Worm (Caenorhabditis elegans) whole organism, L4 larva: ENCODE measurements around the gene psme-3.

Experiments used
- daf-12 ChIP-seq: fragments of 150-350 bp; optimal IDR thresholded peaks from 2 replicates; lab custom pipeline; 2014; ENCODE audit warnings: missing biosample characterization, missing genetic modification reagents, missing genetic modification characterization
- fkh-10 ChIP-seq: fragments of 150-350 bp; optimal IDR thresholded peaks from 2 replicates; lab custom pipeline; 2014; ENCODE audit warnings: missing biosample characterization, missing genetic modification reagents, missing genetic modification characterization
- mep-1 ChIP-seq: fragments of 150-350 bp; sonication (generic microtip); optimal IDR thresholded peaks from 3 replicates; lab custom pipeline; 2014; ENCODE audit warnings: missing biosample characterization, missing genetic modification characterization
- nhr-10 ChIP-seq: fragments of 150-350 bp; optimal IDR thresholded peaks from 2 replicates; lab custom pipeline; 2014; ENCODE audit warnings: missing biosample characterization, missing genetic modification characterization
- nhr-25 ChIP-seq: sonication (generic microtip); optimal IDR thresholded peaks from 2 replicates; lab custom pipeline; 2017; ENCODE audit warnings: missing genetic modification characterization, mild to moderate bottlenecking, missing compliant biosample characterization, antibody characterized with exemption, moderate library complexity, borderline replicate concordance; ENCODE audit not compliant: insufficient read depth
- pha-4 ChIP-seq, 2 experiments: fragments of 150-350 bp in 1 of 2; fragments of 200-800 bp in 1 of 2; sonication (Bioruptor generic) in 1 of 2; IDR thresholded peaks in 1 of 2; optimal IDR thresholded peaks in 1 of 2; 2 replicates each; pipeline versions ENCODE4 v1.3.6 to Lab custom; 2014 to 2022; ENCODE audit warnings: missing genetic modification characterization in 2 of 2, missing genetic modification reagents in 2 of 2, missing biosample characterization in 1 of 2, missing compliant biosample characterization in 1 of 2
- pqm-1 ChIP-seq: sonication (generic microtip); optimal IDR thresholded peaks from 2 replicates; lab custom pipeline; 2017; ENCODE audit warnings: missing biosample characterization, missing genetic modification characterization
- skn-1 ChIP-seq: fragments of 150-350 bp; optimal IDR thresholded peaks from 2 replicates; lab custom pipeline; 2014; ENCODE audit warnings: missing biosample characterization, missing genetic modification characterization
- zag-1 ChIP-seq: fragments of 150-350 bp; optimal IDR thresholded peaks from 2 replicates; lab custom pipeline; 2014; ENCODE audit warnings: missing biosample characterization, missing genetic modification characterization

DNA sequence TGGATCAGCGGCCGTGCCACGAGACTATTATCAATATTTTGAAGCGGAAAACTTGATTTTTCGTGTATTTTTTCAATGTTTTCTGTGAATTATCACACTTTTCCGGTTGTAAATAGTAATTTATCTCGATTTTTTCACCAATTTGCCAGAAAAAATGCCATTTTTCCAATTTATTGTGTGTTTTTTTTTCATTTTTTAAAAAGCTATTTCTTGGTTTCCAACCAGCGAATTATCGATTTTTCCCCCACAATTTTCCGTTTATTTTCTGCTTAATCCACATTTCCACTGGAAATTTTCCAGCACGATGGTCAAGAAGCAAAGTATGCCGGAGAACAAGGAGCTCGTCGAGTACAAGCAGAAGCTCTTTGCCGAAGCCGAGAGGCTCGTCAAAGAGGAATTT lies at the start of gene psme-3:
- TF ChIP-seq mep-1 (no peak), nhr-25 (tag; lab: Kevin White, UChicago) (no peak), nhr-10 (tag; lab: Kevin White, UChicago) (no peak), skn-1 (no peak), fkh-10 (GFP tag; lab: Kevin White, UChicago) (no peak), pqm-1 (tag; lab: Kevin White, UChicago) (no peak), pha-4 (GFP tag; IDR thresholded peaks at IDR 0.05; lab: Robert Waterston, UW) (no peak), pha-4 (tag; optimal IDR thresholded peaks at IDR 0.05; lab: Kevin White, UChicago) (no peak), daf-12 (tag; lab: Kevin White, UChicago) (no peak), zag-1 (tag; lab: Kevin White, UChicago) (no peak)
